ENCODE assay signal across 8 worm cellular contexts in genomic region chrX:11465215-11465614, ce11.
A peak's percentile ranks its signal among the peaks of the same experiment; 100 is the strongest.
TF ChIP-seq lines count a peak whose summit lies in the region.

TSS of gene lin-14 (plus strand) at chrX:11465560.

TF ChIP-seq in whole organism, L1 larva, 84 proteins besides CTCF, POLR2A, EP300 and RAD21 (continues in another document):
- no peak for TF ChIP-seq lin-39 (tag; optimal IDR thresholded peaks at IDR 0.05; lab: Kevin White, UChicago)
- peak; percentile 38 for TF ChIP-seq pag-3 (tag; optimal IDR thresholded peaks at IDR 0.05; lab: Kevin White, UChicago; ENCODE audit: borderline replicate concordance, insufficient read depth)
- peak; percentile 3 for TF ChIP-seq sup-37 (GFP tag; optimal IDR thresholded peaks at IDR 0.05; lab: Kevin White, UChicago)
- peak; percentile 66 for TF ChIP-seq nhr-47 (tag; optimal IDR thresholded peaks at IDR 0.05; lab: Kevin White, UChicago)
- TF ChIP-seq rnt-1 (tag; optimal IDR thresholded peaks at IDR 0.05; lab: Kevin White, UChicago): peak; percentile 51
- no peak for TF ChIP-seq ceh-8 (GFP tag; optimal IDR thresholded peaks at IDR 0.05; lab: Kevin White, UChicago)
- no peak for TF ChIP-seq pax-3 (tag; optimal IDR thresholded peaks at IDR 0.05; lab: Kevin White, UChicago)
- no peak for TF ChIP-seq nhr-76 (tag; optimal IDR thresholded peaks at IDR 0.05; lab: Kevin White, UChicago)
- no peak for TF ChIP-seq aly-2 (tag; optimal IDR thresholded peaks at IDR 0.05; lab: Kevin White, UChicago)
- no peak; the same call in 1 of the 2 replicates for TF ChIP-seq ceh-88 (GFP tag; IDR thresholded peaks at IDR 0.05; lab: Robert Waterston, UW)
- peak; percentile 27 for TF ChIP-seq egl-13 (tag; optimal IDR thresholded peaks at IDR 0.05; lab: Kevin White, UChicago)

TF ChIP-seq in whole organism, L2 larva, 48 proteins besides CTCF, POLR2A, EP300 and RAD21 (continues in another document):
- TF ChIP-seq skn-1 (tag; optimal IDR thresholded peaks at IDR 0.05; lab: Kevin White, UChicago) (no peak), nhr-129 (tag; optimal IDR thresholded peaks at IDR 0.05; lab: Kevin White, UChicago) (peak; percentile 69), nhr-10 (tag; optimal IDR thresholded peaks at IDR 0.05; lab: Kevin White, UChicago) (no peak), nhr-12 (tag; optimal IDR thresholded peaks at IDR 0.05; lab: Kevin White, UChicago) (no peak), unc-62 (GFP tag; optimal IDR thresholded peaks at IDR 0.05; lab: Kevin White, UChicago) (peak; percentile 33), Y55F3AM.14 (GFP tag; optimal IDR thresholded peaks at IDR 0.05; lab: Kevin White, UChicago) (peak; percentile 55), gmeb-1 (tag; optimal IDR thresholded peaks at IDR 0.05; lab: Kevin White, UChicago) (peak; percentile 0), nhr-21 (tag; optimal IDR thresholded peaks at IDR 0.05; lab: Kevin White, UChicago) (peak; percentile 85), dmd-4 (tag; optimal IDR thresholded peaks at IDR 0.05; lab: Kevin White, UChicago) (no peak), nhr-77 (tag; optimal IDR thresholded peaks at IDR 0.05; lab: Kevin White, UChicago) (no peak), ztf-4 (tag; optimal IDR thresholded peaks at IDR 0.05; lab: Kevin White, UChicago) (no peak), sma-3 (GFP tag; optimal IDR thresholded peaks at IDR 0.05; lab: Kevin White, UChicago) (peak; percentile 79)

TF ChIP-seq in whole organism, L3 larva, 47 proteins besides CTCF, POLR2A, EP300 and RAD21 (continues in another document):
- TF ChIP-seq hmg-11 (tag; optimal IDR thresholded peaks at IDR 0.05; lab: Kevin White, UChicago) (peak; percentile 85), eor-1 (tag; optimal IDR thresholded peaks at IDR 0.05; lab: Kevin White, UChicago) (no peak), ceh-9 (tag; optimal IDR thresholded peaks at IDR 0.05; lab: Kevin White, UChicago) (no peak), nfya-1 (tag; optimal IDR thresholded peaks at IDR 0.05; lab: Kevin White, UChicago; ENCODE audit: insufficient read depth) (peak; percentile 67), egl-5 (tag; optimal IDR thresholded peaks at IDR 0.05; lab: Kevin White, UChicago) (no peak), ama-1 (optimal IDR thresholded peaks at IDR 0.05; lab: Kevin White, UChicago) (no peak), nhr-77 (tag; optimal IDR thresholded peaks at IDR 0.05; lab: Kevin White, UChicago) (no peak), nhr-25 (tag; optimal IDR thresholded peaks at IDR 0.05; lab: Kevin White, UChicago) (peak; percentile 76), ceh-28 (tag; optimal IDR thresholded peaks at IDR 0.05; lab: Kevin White, UChicago) (peak; percentile 21), aly-2 (tag; optimal IDR thresholded peaks at IDR 0.05; lab: Kevin White, UChicago) (no peak), nhr-237 (tag; optimal IDR thresholded peaks at IDR 0.05; lab: Kevin White, UChicago) (no peak), ZK546.5 (tag; optimal IDR thresholded peaks at IDR 0.05; lab: Kevin White, UChicago) (no peak)

TF ChIP-seq in whole organism, L4 larva, 104 proteins besides CTCF, POLR2A, EP300 and RAD21 (continues in another document):
- TF ChIP-seq lin-13 (GFP tag; optimal IDR thresholded peaks at IDR 0.05; lab: Kevin White, UChicago): no peak
- no peak for TF ChIP-seq duxl-1 (tag; optimal IDR thresholded peaks at IDR 0.05; lab: Kevin White, UChicago; ENCODE audit: poor library complexity)
- peak; percentile 48 for TF ChIP-seq nhr-25 (tag; optimal IDR thresholded peaks at IDR 0.05; lab: Kevin White, UChicago; ENCODE audit: borderline replicate concordance, insufficient read depth)
- no peak for TF ChIP-seq lin-15B (tag; optimal IDR thresholded peaks at IDR 0.05; lab: Kevin White, UChicago)
- no peak for TF ChIP-seq ZK337.2 (GFP tag; IDR thresholded peaks at IDR 0.05; lab: Robert Waterston, UW)
- no peak for TF ChIP-seq gei-8 (GFP tag; optimal IDR thresholded peaks at IDR 0.05; lab: Kevin White, UChicago)
- TF ChIP-seq dmd-8 (GFP tag; IDR thresholded peaks at IDR 0.05; lab: Robert Waterston, UW): no peak
- peak in 1 of 2 experiments; percentile 29 for TF ChIP-seq hif-1 (tag; optimal IDR thresholded peaks at IDR 0.05; lab: Kevin White, UChicago)
- no peak for TF ChIP-seq fkh-10 (GFP tag; optimal IDR thresholded peaks at IDR 0.05; lab: Kevin White, UChicago)
- no peak for TF ChIP-seq ceh-82 (tag; optimal IDR thresholded peaks at IDR 0.05; lab: Kevin White, UChicago)
- no peak for TF ChIP-seq lir-3 (tag; optimal IDR thresholded peaks at IDR 0.05; lab: Kevin White, UChicago)
- TF ChIP-seq hmg-1.1 (GFP tag; IDR thresholded peaks at IDR 0.05; lab: Robert Waterston, UW): peak; percentile 73

TF ChIP-seq in whole organism, early embryonic, 17 proteins besides CTCF, POLR2A, EP300 and RAD21:
- peak; percentile 53 for TF ChIP-seq F13C5.2 (tag; optimal IDR thresholded peaks at IDR 0.05; lab: Kevin White, UChicago)
- no peak for TF ChIP-seq hmbx-1 (tag; optimal IDR thresholded peaks at IDR 0.05; lab: Kevin White, UChicago)

TF ChIP-seq in whole organism, late embryonic, 69 proteins besides CTCF, POLR2A, EP300 and RAD21 (continues in another document):
- TF ChIP-seq F13H6.1 (tag; optimal IDR thresholded peaks at IDR 0.05; lab: Kevin White, UChicago) (no peak), K09A11.1 (tag; optimal IDR thresholded peaks at IDR 0.05; lab: Kevin White, UChicago; ENCODE audit: insufficient read depth) (no peak), K02D7.2 (tag; optimal IDR thresholded peaks at IDR 0.05; lab: Kevin White, UChicago) (no peak), ceh-31 (tag; optimal IDR thresholded peaks at IDR 0.05; lab: Kevin White, UChicago) (peak; percentile 67), ref-2 (tag; optimal IDR thresholded peaks at IDR 0.05; lab: Kevin White, UChicago) (no peak), nfya-1 (tag; optimal IDR thresholded peaks at IDR 0.05; lab: Kevin White, UChicago) (peak; percentile 29), unc-86 (tag; optimal IDR thresholded peaks at IDR 0.05; lab: Kevin White, UChicago) (no peak), Y22D7AL.16 (tag; optimal IDR thresholded peaks at IDR 0.05; lab: Kevin White, UChicago) (no peak), fax-1 (tag; optimal IDR thresholded peaks at IDR 0.05; lab: Kevin White, UChicago) (peak; percentile 26), sox-2 (GFP tag; IDR thresholded peaks at IDR 0.05; lab: Robert Waterston, UW) (no peak), ceh-34 (tag; optimal IDR thresholded peaks at IDR 0.05; lab: Kevin White, UChicago) (peak; percentile 56), nhr-11 (tag; optimal IDR thresholded peaks at IDR 0.05; lab: Kevin White, UChicago) (no peak), pax-1 (tag; optimal IDR thresholded peaks at IDR 0.05; lab: Kevin White, UChicago) (no peak), ceh-24 (tag; optimal IDR thresholded peaks at IDR 0.05; lab: Kevin White, UChicago) (no peak), ahr-1 (tag; optimal IDR thresholded peaks at IDR 0.05; lab: Kevin White, UChicago) (no peak), pros-1 (tag; optimal IDR thresholded peaks at IDR 0.05; lab: Kevin White, UChicago) (peak; percentile 32), rnt-1 (tag; optimal IDR thresholded peaks at IDR 0.05; lab: Kevin White, UChicago) (no peak)

TF ChIP-seq in whole organism, mixed stage, embryonic, 35 proteins besides CTCF, POLR2A, EP300 and RAD21 (continues in another document):
- TF ChIP-seq ces-1 (GFP tag; optimal IDR thresholded peaks at IDR 0.05; lab: Kevin White, UChicago): peak; percentile 33
- no peak for TF ChIP-seq ceh-39 (tag; optimal IDR thresholded peaks at IDR 0.05; lab: Kevin White, UChicago)
- no peak for TF ChIP-seq tbx-8 (GFP tag; optimal IDR thresholded peaks at IDR 0.05; lab: Kevin White, UChicago)
- TF ChIP-seq elt-3 (tag; optimal IDR thresholded peaks at IDR 0.05; lab: Kevin White, UChicago): no peak
- TF ChIP-seq mab-5 (tag; optimal IDR thresholded peaks at IDR 0.05; lab: Kevin White, UChicago): no peak
- no peak for TF ChIP-seq nhr-237 (tag; optimal IDR thresholded peaks at IDR 0.05; lab: Kevin White, UChicago)
- TF ChIP-seq sem-2 (GFP tag; optimal IDR thresholded peaks at IDR 0.05; lab: Kevin White, UChicago): no peak
- TF ChIP-seq drap-1 (GFP tag; optimal IDR thresholded peaks at IDR 0.05; lab: Kevin White, UChicago): peak; percentile 2
- TF ChIP-seq ham-2 (GFP tag; optimal IDR thresholded peaks at IDR 0.05; lab: Kevin White, UChicago): peak; percentile 69
- no peak for TF ChIP-seq lin-13 (tag; optimal IDR thresholded peaks at IDR 0.05; lab: Kevin White, UChicago)
- TF ChIP-seq unc-120 (tag; optimal IDR thresholded peaks at IDR 0.05; lab: Kevin White, UChicago; ENCODE audit: poor library complexity, severe bottlenecking): peak; percentile 94
- no peak for TF ChIP-seq sptf-1 (tag; optimal IDR thresholded peaks at IDR 0.05; lab: Kevin White, UChicago)
- TF ChIP-seq lsy-2 (tag; optimal IDR thresholded peaks at IDR 0.05; lab: Kevin White, UChicago): peak; percentile 5
- TF ChIP-seq pha-4 (tag; optimal IDR thresholded peaks at IDR 0.05; lab: Kevin White, UChicago): peak; percentile 8
- TF ChIP-seq mls-2 (tag; optimal IDR thresholded peaks at IDR 0.05; lab: Kevin White, UChicago): peak; percentile 32
- no peak for TF ChIP-seq bed-3 (GFP tag; optimal IDR thresholded peaks at IDR 0.05; lab: Kevin White, UChicago)
- no peak for TF ChIP-seq snpc-4 (tag; optimal IDR thresholded peaks at IDR 0.05; lab: Kevin White, UChicago)

TF ChIP-seq in whole organism, young adult, 124 proteins besides CTCF, POLR2A, EP300 and RAD21 (continues in another document):
- TF ChIP-seq attf-6 (GFP tag; IDR thresholded peaks at IDR 0.05; lab: Robert Waterston, UW): no peak
- TF ChIP-seq egl-44 (GFP tag; IDR thresholded peaks at IDR 0.05; lab: Robert Waterston, UW): no peak
- TF ChIP-seq nfyb-1 (GFP tag; IDR thresholded peaks at IDR 0.05; lab: Robert Waterston, UW): no peak
- TF ChIP-seq T26A5.8 (tag; optimal IDR thresholded peaks at IDR 0.05; lab: Kevin White, UChicago): no peak
- no peak for TF ChIP-seq bed-1 (GFP tag; IDR thresholded peaks at IDR 0.05; lab: Robert Waterston, UW)
- TF ChIP-seq hlh-12 (tag; optimal IDR thresholded peaks at IDR 0.05; lab: Kevin White, UChicago): no peak
- TF ChIP-seq tlf-1 (GFP tag; optimal IDR thresholded peaks at IDR 0.05; lab: Kevin White, UChicago): no peak
- TF ChIP-seq lin-35 (GFP tag; optimal IDR thresholded peaks at IDR 0.05; lab: Kevin White, UChicago): no peak
- TF ChIP-seq rec-8 (tag; optimal IDR thresholded peaks at IDR 0.05; lab: Kevin White, UChicago): no peak
- TF ChIP-seq D2030.7 (GFP tag; IDR thresholded peaks at IDR 0.05; lab: Robert Waterston, UW): no peak
- TF ChIP-seq ztf-6 (GFP tag; IDR thresholded peaks at IDR 0.05; lab: Robert Waterston, UW): no peak
- no peak for TF ChIP-seq sea-2 (GFP tag; IDR thresholded peaks at IDR 0.05; lab: Robert Waterston, UW)
- TF ChIP-seq ztf-18 (tag; optimal IDR thresholded peaks at IDR 0.05; lab: Kevin White, UChicago): no peak
- TF ChIP-seq hmg-1.2 (GFP tag; IDR thresholded peaks at IDR 0.05; lab: Robert Waterston, UW): peak; percentile 73; the same call in 1 of the 2 replicates
- TF ChIP-seq lsl-1 (GFP tag; optimal IDR thresholded peaks at IDR 0.05; lab: Kevin White, UChicago): no peak
- TF ChIP-seq lin-54 (GFP tag; optimal IDR thresholded peaks at IDR 0.05; lab: Kevin White, UChicago): no peak
- TF ChIP-seq B0261.1 (tag; optimal IDR thresholded peaks at IDR 0.05; lab: Kevin White, UChicago): no peak
- no peak for TF ChIP-seq dpff-1 (tag; optimal IDR thresholded peaks at IDR 0.05; lab: Kevin White, UChicago)
- TF ChIP-seq zim-3 (tag; optimal IDR thresholded peaks at IDR 0.05; lab: Kevin White, UChicago): no peak
- TF ChIP-seq attf-3 (GFP tag; conservative IDR thresholded peaks at IDR 0.05; lab: Robert Waterston, UW): no peak
